Worm (Caenorhabditis elegans): Measurements from ENCODE around the gene tub-1.

tub-1 gene

DNA sequence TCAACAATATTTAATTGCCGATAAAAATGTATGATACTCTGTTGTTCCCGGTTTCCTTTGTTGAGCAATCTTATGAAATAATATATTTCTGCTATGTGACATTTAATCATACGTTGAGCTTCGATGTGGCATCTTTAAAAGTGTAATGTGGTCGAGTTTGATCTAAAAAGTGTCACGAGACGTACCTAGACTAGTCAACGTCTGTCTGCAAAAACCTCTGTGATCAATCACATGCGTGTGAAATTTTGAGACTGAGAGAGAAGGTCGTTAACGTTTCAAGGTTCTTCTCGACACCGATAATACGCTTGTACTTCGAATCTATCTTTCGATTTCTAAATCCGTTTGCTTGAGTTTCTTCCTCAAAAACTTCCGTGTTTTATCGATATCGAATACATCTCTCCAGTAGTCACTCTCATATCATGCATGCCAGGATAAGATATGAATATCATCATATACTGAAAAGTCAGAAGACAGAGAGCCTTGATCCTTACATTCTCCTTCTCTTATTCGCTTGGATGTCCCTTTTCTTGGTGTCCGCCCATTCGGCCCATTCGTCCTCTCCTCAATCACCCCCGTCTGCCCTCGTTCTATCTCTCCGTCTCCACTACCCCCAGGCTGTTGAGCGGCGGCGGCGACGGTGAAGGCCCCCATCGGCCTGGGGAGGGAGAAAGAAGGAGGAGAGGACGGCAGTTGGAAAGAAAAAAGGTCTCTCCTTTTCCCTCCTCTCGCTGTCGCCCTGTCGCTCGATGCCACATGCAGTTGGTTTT lies 28.3 kb downstream of the tub-1 start (continued):
- no peak for TF ChIP-seq unc-39 (tag; optimal IDR thresholded peaks at IDR 0.05)
- peak; percentile 51 for TF ChIP-seq drap-1 (GFP tag; optimal IDR thresholded peaks at IDR 0.05)

DNA sequence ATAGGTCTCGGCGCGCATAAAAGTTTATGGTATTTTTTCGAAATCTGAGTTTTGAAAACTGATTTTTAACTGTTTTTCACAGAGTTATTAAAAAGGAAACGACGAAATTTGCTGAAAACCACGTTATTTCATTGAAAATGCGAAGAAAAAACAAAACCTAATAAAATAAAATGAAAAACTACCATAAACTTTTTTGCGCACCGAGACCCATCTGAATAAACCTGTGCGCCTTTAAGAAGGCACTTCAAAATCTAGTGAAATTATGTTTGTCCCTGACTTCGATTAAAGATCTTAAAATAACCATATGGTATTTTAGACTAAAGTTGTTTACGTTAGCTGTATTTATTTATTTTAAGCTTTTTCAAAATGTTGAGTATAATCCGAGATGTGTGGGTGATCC lies 29.0 kb downstream of the tub-1 start:
- no peak for TF ChIP-seq unc-62 (GFP tag; optimal IDR thresholded peaks at IDR 0.05)
- TF ChIP-seq ceh-83 (GFP tag; optimal IDR thresholded peaks at IDR 0.05) = no peak
- TF ChIP-seq ceh-39 (tag; optimal IDR thresholded peaks at IDR 0.05) = no peak
- TF ChIP-seq ztf-11 (tag; optimal IDR thresholded peaks at IDR 0.05) = no peak
- no peak for TF ChIP-seq drap-1 (GFP tag; optimal IDR thresholded peaks at IDR 0.05)
- no peak for TF ChIP-seq lin-13 (tag; optimal IDR thresholded peaks at IDR 0.05)
- TF ChIP-seq cnd-1 (tag; optimal IDR thresholded peaks at IDR 0.05) = no peak

DNA sequence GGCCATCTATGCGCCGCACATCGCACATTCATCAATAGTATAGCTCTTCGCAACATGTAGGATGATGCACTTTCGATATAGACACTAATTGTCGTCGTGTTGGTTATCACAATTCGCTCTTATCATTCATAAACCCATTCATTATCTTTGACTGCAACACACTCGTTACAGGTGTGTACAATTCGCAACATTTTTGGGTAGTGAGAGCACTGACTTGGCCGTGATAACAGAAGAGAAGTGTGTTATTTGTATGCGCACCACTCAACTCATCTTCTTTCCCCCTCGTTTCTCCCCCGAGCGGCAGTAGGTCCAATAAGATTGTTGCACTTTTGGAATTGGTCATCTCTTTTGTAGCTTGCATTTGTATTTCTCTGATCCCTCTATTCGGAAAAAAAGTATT lies 29.5 kb downstream of the tub-1 start:
- no peak for TF ChIP-seq lin-13 (tag; optimal IDR thresholded peaks at IDR 0.05)
- TF ChIP-seq nhr-2 (tag; optimal IDR thresholded peaks at IDR 0.05) = peak; percentile 67
- no peak for TF ChIP-seq sem-2 (GFP tag; optimal IDR thresholded peaks at IDR 0.05)
- no peak for TF ChIP-seq M03D4.4 (tag; optimal IDR thresholded peaks at IDR 0.05)

DNA sequence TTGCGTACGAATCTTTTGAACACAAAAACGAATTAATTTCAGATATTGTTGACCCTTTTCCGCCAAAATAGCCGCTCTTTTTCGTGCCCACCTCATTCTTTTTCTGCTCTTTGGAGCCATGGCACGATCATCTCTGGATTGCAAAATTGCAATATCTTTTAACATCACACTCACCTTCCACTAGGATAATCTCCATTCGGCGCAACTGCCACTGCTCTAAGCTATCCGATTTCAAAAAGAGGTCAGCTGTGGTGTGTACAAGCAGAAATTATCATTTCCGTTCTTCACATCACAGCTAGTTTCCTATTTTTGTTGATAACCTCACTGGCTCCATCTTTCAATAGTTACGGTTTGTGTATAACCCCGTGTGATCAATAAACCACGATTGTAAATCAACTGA lies 30.1 kb downstream of the tub-1 start:
- TF ChIP-seq mls-2 (tag; optimal IDR thresholded peaks at IDR 0.05) = no peak
- no peak for TF ChIP-seq nhr-237 (tag; optimal IDR thresholded peaks at IDR 0.05)
- no peak for TF ChIP-seq unc-62 (GFP tag; optimal IDR thresholded peaks at IDR 0.05)
- no peak for TF ChIP-seq nhr-28 (tag; optimal IDR thresholded peaks at IDR 0.05)
- no peak for TF ChIP-seq lin-32 (GFP tag; optimal IDR thresholded peaks at IDR 0.05)
- TF ChIP-seq unc-120 (tag; optimal IDR thresholded peaks at IDR 0.05; ENCODE audit: poor library complexity, severe bottlenecking) = peak; percentile 22
- no peak for TF ChIP-seq ceh-43 (GFP tag; optimal IDR thresholded peaks at IDR 0.05)
- TF ChIP-seq hlh-1 (tag; optimal IDR thresholded peaks at IDR 0.05) = peak; percentile 90

DNA sequence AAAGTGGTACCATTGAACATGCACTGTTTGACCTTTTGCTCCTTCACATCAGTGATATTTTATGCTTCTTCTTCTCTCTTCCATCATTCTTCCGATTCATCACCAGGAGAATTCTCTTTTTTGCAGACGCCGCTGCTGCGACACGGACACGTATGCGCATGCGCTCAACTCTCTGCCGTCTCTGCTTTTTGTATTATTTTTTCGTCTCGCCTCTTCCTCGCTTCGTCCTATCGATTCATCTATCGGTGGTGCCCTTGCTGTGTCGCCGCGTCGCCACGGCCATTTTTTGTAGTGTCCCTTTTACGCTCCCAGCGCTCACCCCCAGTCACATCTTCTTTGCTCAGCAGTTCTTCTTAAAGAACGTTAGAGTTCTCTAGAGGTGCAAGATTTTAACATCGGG lies 30.6 kb downstream of the tub-1 start:
- TF ChIP-seq ham-2 (GFP tag; optimal IDR thresholded peaks at IDR 0.05) (no peak), sem-2 (GFP tag; optimal IDR thresholded peaks at IDR 0.05) (no peak), tbx-8 (GFP tag; optimal IDR thresholded peaks at IDR 0.05) (no peak), mls-2 (tag; optimal IDR thresholded peaks at IDR 0.05) (no peak), mep-1 (tag; optimal IDR thresholded peaks at IDR 0.05) (no peak), ces-1 (GFP tag; optimal IDR thresholded peaks at IDR 0.05) (no peak), lin-32 (GFP tag; optimal IDR thresholded peaks at IDR 0.05) (no peak), zip-8 (tag; optimal IDR thresholded peaks at IDR 0.05) (no peak), nhr-237 (tag; optimal IDR thresholded peaks at IDR 0.05) (no peak), pha-4 (tag; optimal IDR thresholded peaks at IDR 0.05) (no peak), nhr-28 (tag; optimal IDR thresholded peaks at IDR 0.05) (no peak), lin-13 (tag; optimal IDR thresholded peaks at IDR 0.05) (no peak), nhr-76 (tag; optimal IDR thresholded peaks at IDR 0.05) (no peak), blmp-1 (tag; optimal IDR thresholded peaks at IDR 0.05) (no peak)

DNA sequence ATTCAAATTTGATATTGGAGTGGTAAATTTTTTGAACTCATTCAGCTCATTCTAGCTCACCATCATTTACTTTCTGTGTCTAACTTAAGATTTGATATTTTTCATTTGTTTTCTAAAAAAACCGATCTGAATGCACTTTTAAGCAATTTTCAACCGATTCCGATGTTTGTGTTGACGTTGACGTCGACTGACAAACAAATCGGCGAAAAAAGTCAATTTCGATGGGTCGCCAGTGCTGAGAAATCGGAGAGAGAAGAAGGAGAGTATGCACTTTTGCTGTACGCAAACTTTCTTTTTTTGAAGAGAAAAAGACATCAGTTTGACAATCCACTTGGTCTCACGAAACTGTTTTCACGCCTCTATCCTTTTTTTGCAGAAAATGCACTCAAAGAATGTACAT lies 31.3 kb downstream of the tub-1 start:
- TF ChIP-seq zip-8 (tag; optimal IDR thresholded peaks at IDR 0.05) (no peak), ces-1 (GFP tag; optimal IDR thresholded peaks at IDR 0.05) (no peak), lin-32 (GFP tag; optimal IDR thresholded peaks at IDR 0.05) (no peak), mab-5 (tag; optimal IDR thresholded peaks at IDR 0.05) (no peak), tbx-8 (GFP tag; optimal IDR thresholded peaks at IDR 0.05) (no peak), unc-39 (tag; optimal IDR thresholded peaks at IDR 0.05) (no peak), bed-3 (GFP tag; optimal IDR thresholded peaks at IDR 0.05) (no peak), nhr-2 (tag; optimal IDR thresholded peaks at IDR 0.05) (no peak), hlh-1 (tag; optimal IDR thresholded peaks at IDR 0.05) (no peak), unc-62 (GFP tag; optimal IDR thresholded peaks at IDR 0.05) (no peak), cnd-1 (tag; optimal IDR thresholded peaks at IDR 0.05) (no peak), pha-4 (tag; optimal IDR thresholded peaks at IDR 0.05) (no peak), drap-1 (GFP tag; optimal IDR thresholded peaks at IDR 0.05) (no peak)
